Fruit fly (Drosophila melanogaster) whole organism, embryonic: ENCODE results near the gene CG11147.

Experiments used
- CG10147 ChIP-seq: fragments of 200-800 bp; sonication (Bioruptor generic); optimal IDR thresholded peaks from 2 replicates; lab custom pipeline; 2019; ENCODE audit warnings: missing biosample characterization, mild to moderate bottlenecking, missing genetic modification characterization, moderate library complexity
- CG10654 ChIP-seq: fragments of 200-800 bp; sonication (Bioruptor generic); optimal IDR thresholded peaks from 2 replicates; lab custom pipeline; 2016; ENCODE audit warnings: missing biosample characterization, missing genetic modification characterization
- CG1233 ChIP-seq: fragments of 200-800 bp; sonication (Bioruptor generic); optimal IDR thresholded peaks from 4 replicates; lab custom pipeline; 2018; ENCODE audit warnings: missing biosample characterization, mild to moderate bottlenecking, missing genetic modification characterization
- CG14441 ChIP-seq: fragments of 200-800 bp; sonication (Bioruptor generic); IDR thresholded peaks from 2 replicates; pipeline ENCODE4 v1.3.6; 2022; ENCODE audit warnings: missing biosample characterization, missing genetic modification characterization
- CG14860 ChIP-seq: fragments of 200-800 bp; sonication (Bioruptor generic); IDR thresholded peaks from 3 replicates; pipeline ENCODE4 v1.3.6; 2022; ENCODE audit warnings: missing biosample characterization, missing genetic modification characterization; ENCODE audit not compliant: partially characterized antibody
- CG15269 ChIP-seq: fragments of 200-800 bp; sonication (Bioruptor generic); optimal IDR thresholded peaks from 2 replicates; lab custom pipeline; 2018; ENCODE audit warnings: missing biosample characterization, mild to moderate bottlenecking, missing genetic modification characterization, moderate library complexity
- CG17829 ChIP-seq: fragments of 200-800 bp; optimal IDR thresholded peaks from 2 replicates; lab custom pipeline; 2019; ENCODE audit warnings: missing biosample characterization, mild to moderate bottlenecking, missing genetic modification characterization, moderate library complexity
- CG1832 ChIP-seq: fragments of 200-800 bp; sonication (Bioruptor generic); optimal IDR thresholded peaks from 2 replicates; lab custom pipeline; 2017; ENCODE audit warnings: missing biosample characterization, mild to moderate bottlenecking, missing genetic modification characterization, inconsistent platforms
- CG2120 ChIP-seq: fragments of 200-800 bp; sonication (Bioruptor generic); optimal IDR thresholded peaks from 3 replicates; lab custom pipeline; 2016; ENCODE audit warnings: missing biosample characterization, missing genetic modification characterization
- CG3163 ChIP-seq: fragments of 200-800 bp; sonication (Bioruptor generic); optimal IDR thresholded peaks from 3 replicates; lab custom pipeline; 2016; ENCODE audit warnings: missing biosample characterization, missing genetic modification characterization
- CG34376 ChIP-seq: fragments of 200-800 bp; sonication (Bioruptor generic); optimal IDR thresholded peaks from 2 replicates; lab custom pipeline; 2018; ENCODE audit warnings: missing biosample characterization, mild to moderate bottlenecking, missing genetic modification characterization
- CG4820 ChIP-seq: fragments of 200-800 bp; sonication (Bioruptor generic); optimal IDR thresholded peaks from 3 replicates; lab custom pipeline; 2016; ENCODE audit warnings: missing biosample characterization, missing genetic modification characterization
- CG4854 ChIP-seq: fragments of 200-800 bp; sonication (Bioruptor generic); optimal IDR thresholded peaks from 2 replicates; lab custom pipeline; 2016; ENCODE audit warnings: missing biosample characterization, missing genetic modification characterization, inconsistent platforms
- CG6654 ChIP-seq: fragments of 200-800 bp; sonication (Bioruptor generic); optimal IDR thresholded peaks from 2 replicates; lab custom pipeline; 2017; ENCODE audit warnings: missing biosample characterization, mild to moderate bottlenecking, missing genetic modification characterization
- CG9609 ChIP-seq: fragments of 200-800 bp; sonication (Bioruptor generic); optimal IDR thresholded peaks from 3 replicates; lab custom pipeline; 2016; ENCODE audit warnings: missing biosample characterization, missing genetic modification characterization
- CG9932 ChIP-seq: fragments of 200-800 bp; sonication (Bioruptor generic); IDR thresholded peaks from 2 replicates; pipeline ENCODE4 v1.3.6; 2022; ENCODE audit warnings: missing biosample characterization, missing genetic modification characterization
- CoRest ChIP-seq: fragments of 200-800 bp; sonication (Bioruptor generic); optimal IDR thresholded peaks from 3 replicates; lab custom pipeline; 2018; ENCODE audit warnings: missing biosample characterization, mild to moderate bottlenecking, missing genetic modification characterization, moderate library complexity
- D19A ChIP-seq: fragments of 200-800 bp; optimal IDR thresholded peaks from 3 replicates; lab custom pipeline; 2019; ENCODE audit warnings: missing biosample characterization, mild to moderate bottlenecking, missing genetic modification characterization, moderate library complexity
- HLH3B ChIP-seq: fragments of 200-800 bp; sonication (Bioruptor generic); IDR thresholded peaks from 2 replicates; pipeline ENCODE4 v1.3.6; 2022; ENCODE audit warnings: missing biosample characterization, missing genetic modification characterization
- HLH4C ChIP-seq: fragments of 200-800 bp; sonication (Bioruptor generic); IDR thresholded peaks from 3 replicates; pipeline ENCODE4 v1.3.6; 2022; ENCODE audit warnings: missing biosample characterization, missing genetic modification characterization; ENCODE audit not compliant: partially characterized antibody
- Hr78 ChIP-seq, 2 experiments: fragments of 200-800 bp in 1 of 2; fragments of >200 bp in 1 of 2; sonication (Bioruptor generic) in 1 of 2; optimal IDR thresholded peaks; 2 replicates each; lab custom pipeline; 2017 to 2019; ENCODE audit warnings: missing biosample characterization in 2 of 2, missing genetic modification characterization in 2 of 2, mild to moderate bottlenecking in 1 of 2, moderate library complexity in 1 of 2
- Lhr ChIP-seq: fragments of 200-800 bp; sonication (Bioruptor generic); optimal IDR thresholded peaks from 3 replicates; lab custom pipeline; 2017; ENCODE audit warnings: mild to moderate bottlenecking, missing biosample characterization, missing genetic modification reagents, missing genetic modification characterization
- NC2β ChIP-seq: fragments of 200-800 bp; sonication (Bioruptor generic); optimal IDR thresholded peaks from 2 replicates; lab custom pipeline; 2016; ENCODE audit warnings: missing biosample characterization, missing genetic modification characterization
- Nf-YC ChIP-seq: fragments of 200-800 bp; optimal IDR thresholded peaks from 3 replicates; lab custom pipeline; 2019; ENCODE audit warnings: missing biosample characterization, mild to moderate bottlenecking, missing genetic modification characterization, moderate library complexity
- Oaz ChIP-seq: fragments of 200-800 bp; sonication (Bioruptor generic); IDR thresholded peaks from 2 replicates; pipeline ENCODE4 v1.3.6; 2022; ENCODE audit warnings: missing biosample characterization, missing genetic modification characterization
- Pdp1 ChIP-seq, 2 experiments: fragments of 200-800 bp; sonication (Bioruptor generic); optimal IDR thresholded peaks; 3 replicates each; lab custom pipeline; 2016; ENCODE audit warnings: missing biosample characterization in 2 of 2, missing genetic modification characterization in 2 of 2, mild to moderate bottlenecking in 1 of 2, moderate library complexity in 1 of 2
- Ptx1 ChIP-seq: fragments of 200-800 bp; sonication (Bioruptor generic); IDR thresholded peaks from 2 replicates; pipeline ENCODE4 v1.3.6; 2022; ENCODE audit warnings: missing biosample characterization, missing genetic modification characterization
- Rx ChIP-seq: fragments of 200-800 bp; sonication (Bioruptor generic); IDR thresholded peaks from 2 replicates; pipeline ENCODE4 v1.3.6; 2022; ENCODE audit warnings: missing biosample characterization, missing genetic modification characterization
- Sox102F ChIP-seq: fragments of 200-800 bp; sonication (Bioruptor generic); optimal IDR thresholded peaks from 2 replicates; lab custom pipeline; 2018; ENCODE audit warnings: missing biosample characterization, mild to moderate bottlenecking, missing genetic modification characterization, moderate library complexity
- TFAM ChIP-seq: fragments of 200-800 bp; sonication (Bioruptor generic); optimal IDR thresholded peaks from 2 replicates; lab custom pipeline; 2017; ENCODE audit warnings: missing biosample characterization, missing genetic modification characterization, inconsistent platforms
- Xbp1 ChIP-seq: fragments of 200-800 bp; sonication (Bioruptor generic); optimal IDR thresholded peaks from 3 replicates; lab custom pipeline; 2016; ENCODE audit warnings: missing biosample characterization, mild to moderate bottlenecking, missing genetic modification characterization
- Xrp1 ChIP-seq: fragments of 200-800 bp; sonication (Bioruptor generic); IDR thresholded peaks from 2 replicates; pipeline ENCODE4 v1.3.6; 2022; ENCODE audit warnings: missing biosample characterization, missing genetic modification characterization
- ase ChIP-seq: fragments of 200-800 bp; sonication (Bioruptor generic); IDR thresholded peaks from 3 replicates; pipeline ENCODE4 v1.3.6; 2022; ENCODE audit warnings: missing biosample characterization, missing genetic modification characterization
- bab2 ChIP-seq: fragments of 200-800 bp; sonication (Bioruptor generic); optimal IDR thresholded peaks from 2 replicates; lab custom pipeline; 2016; ENCODE audit warnings: missing biosample characterization, missing genetic modification characterization
- dysf ChIP-seq: fragments of 200-800 bp; sonication (Bioruptor generic); IDR thresholded peaks from 3 replicates; pipeline ENCODE4 v1.3.6; 2022; ENCODE audit warnings: missing biosample characterization, missing genetic modification characterization
- fd3F ChIP-seq: fragments of 200-800 bp; sonication (Bioruptor generic); optimal IDR thresholded peaks from 2 replicates; lab custom pipeline; 2018; ENCODE audit warnings: missing biosample characterization, mild to moderate bottlenecking, missing genetic modification characterization, moderate library complexity
- ham ChIP-seq: fragments of 200-800 bp; sonication (Bioruptor generic); IDR thresholded peaks from 2 replicates; pipeline ENCODE4 v1.3.6; 2022; ENCODE audit warnings: missing biosample characterization, missing genetic modification characterization
- knrl ChIP-seq: fragments of 200-800 bp; sonication (Bioruptor generic); IDR thresholded peaks from 3 replicates; pipeline ENCODE4 v1.3.6; 2022; ENCODE audit warnings: missing biosample characterization, missing genetic modification characterization; ENCODE audit not compliant: partially characterized antibody
- mam ChIP-seq: fragments of 200-800 bp; sonication (Bioruptor generic); optimal IDR thresholded peaks from 3 replicates; lab custom pipeline; 2016; ENCODE audit warnings: missing biosample characterization, missing genetic modification characterization
- nerfin-2 ChIP-seq: fragments of 200-800 bp; sonication (Bioruptor generic); IDR thresholded peaks from 2 replicates; pipeline ENCODE4 v1.3.6; 2022; ENCODE audit warnings: missing biosample characterization, missing genetic modification characterization; ENCODE audit not compliant: partially characterized antibody
- pita ChIP-seq: fragments of 200-800 bp; sonication (Bioruptor generic); optimal IDR thresholded peaks from 2 replicates; lab custom pipeline; 2017; ENCODE audit warnings: missing biosample characterization, mild to moderate bottlenecking, missing genetic modification characterization
- pnt ChIP-seq: fragments of 200-800 bp; sonication (Bioruptor generic); optimal IDR thresholded peaks from 3 replicates; lab custom pipeline; 2016; ENCODE audit warnings: missing biosample characterization, missing genetic modification characterization
- slou ChIP-seq: fragments of 200-800 bp; sonication (Bioruptor generic); optimal IDR thresholded peaks from 3 replicates; lab custom pipeline; 2016; ENCODE audit warnings: missing biosample characterization, missing genetic modification characterization
- sob ChIP-seq: fragments of 200-800 bp; sonication (Bioruptor generic); IDR thresholded peaks from 2 replicates; pipeline ENCODE4 v1.3.6; 2022; ENCODE audit warnings: missing biosample characterization, missing genetic modification characterization
- ssp ChIP-seq: fragments of 200-800 bp; sonication (Bioruptor generic); IDR thresholded peaks from 2 replicates; pipeline ENCODE4 v1.3.6; 2022; ENCODE audit warnings: missing biosample characterization, missing genetic modification characterization
- twi ChIP-seq: fragments of 200-800 bp; optimal IDR thresholded peaks from 2 replicates; lab custom pipeline; 2019; ENCODE audit warnings: missing biosample characterization, mild to moderate bottlenecking, missing genetic modification characterization, moderate library complexity
- unc-4 ChIP-seq: fragments of 200-800 bp; sonication (Bioruptor generic); IDR thresholded peaks from 2 replicates; pipeline ENCODE4 v1.3.6; 2022; ENCODE audit warnings: missing biosample characterization, missing genetic modification characterization; ENCODE audit not compliant: partially characterized antibody
- vnd ChIP-seq: fragments of 200-800 bp; sonication (Bioruptor generic); IDR thresholded peaks from 3 replicates; pipeline ENCODE4 v1.3.6; 2022; ENCODE audit warnings: missing biosample characterization, missing genetic modification characterization; ENCODE audit not compliant: partially characterized antibody
- yki ChIP-seq: fragments of >200 bp; optimal IDR thresholded peaks from 3 replicates; lab custom pipeline; 2018

CG11147 gene

dm6 chr2L:5771179-5771578 is 30.1 kb upstream of the CG11147 start (continued):
- TF ChIP-seq Lhr (GFP tag; lab: Kevin White, UChicago), result no peak
- peak; percentile 77 for TF ChIP-seq knrl (GFP tag; lab: Robert Waterston, UW)
- no peak for TF ChIP-seq CG1832 (GFP tag; lab: Kevin White, UChicago)
- peak; percentile 52 for TF ChIP-seq yki
- peak; percentile 39 for TF ChIP-seq CG1233 (GFP tag; lab: Kevin White, UChicago)
- no peak for TF ChIP-seq fd3F (GFP tag; lab: Kevin White, UChicago)
- no peak for TF ChIP-seq CG3163 (GFP tag; lab: Kevin White, UChicago)
- TF ChIP-seq CG10654 (GFP tag; lab: Kevin White, UChicago), result peak; percentile 5
- peak; percentile 27; the same call in 1 of the 2 replicates for TF ChIP-seq ssp (GFP tag; lab: Robert Waterston, UW)
- peak; percentile 20 for TF ChIP-seq bab2
- TF ChIP-seq dysf (GFP tag; lab: Robert Waterston, UW), result peak; percentile 55; the same call in 1 of the 3 replicates
- no peak for TF ChIP-seq CG10147 (GFP tag; lab: Kevin White, UChicago)
- TF ChIP-seq CG34376 (GFP tag; lab: Kevin White, UChicago), result no peak
- peak; percentile 20 for TF ChIP-seq pita (GFP tag; lab: Kevin White, UChicago)
- no peak for TF ChIP-seq Hr78 (GFP tag; optimal IDR thresholded peaks at IDR 0.05; lab: Kevin White, UChicago)
- peak; percentile 32 for TF ChIP-seq mam (GFP tag; lab: Kevin White, UChicago)
- TF ChIP-seq twi (tag; lab: Kevin White, UChicago), result no peak
- no peak for TF ChIP-seq unc-4 (GFP tag; lab: Robert Waterston, UW)
- peak; percentile 47 for TF ChIP-seq slou
- peak; percentile 16 for TF ChIP-seq pnt (GFP tag; lab: Kevin White, UChicago)
- TF ChIP-seq vnd, result peak; percentile 50; the same call in 2 of the 3 replicates
- TF ChIP-seq CG2120, result peak; percentile 29
- TF ChIP-seq HLH4C (GFP tag; lab: Robert Waterston, UW), result peak; percentile 62
- TF ChIP-seq CG4820 (GFP tag; lab: Kevin White, UChicago), result peak; percentile 21
- TF ChIP-seq D19A (tag; lab: Kevin White, UChicago), result no peak
- TF ChIP-seq ham (GFP tag; lab: Robert Waterston, UW), result no peak
- TF ChIP-seq CG9932 (GFP tag; lab: Robert Waterston, UW), result peak; percentile 79
- no peak for TF ChIP-seq CoRest (tag; lab: Kevin White, UChicago)
- peak; percentile 0 for TF ChIP-seq Nf-YC (tag; lab: Kevin White, UChicago)
- peak; percentile 14 for TF ChIP-seq CG4854 (GFP tag; lab: Kevin White, UChicago)
- TF ChIP-seq sob (GFP tag; lab: Robert Waterston, UW), result peak; percentile 38; the same call in 1 of the 2 replicates
- peak; percentile 44; the same call in 1 of the 2 replicates for TF ChIP-seq CG14441 (GFP tag; lab: Robert Waterston, UW)
- peak; percentile 100 for TF ChIP-seq CG6654
- 0 out of 3 replicates have a peak, but pooled peaks have one; percentile 55 for TF ChIP-seq CG14860 (GFP tag; lab: Robert Waterston, UW)
- no peak for TF ChIP-seq TFAM (GFP tag; lab: Kevin White, UChicago)
- TF ChIP-seq ase (GFP tag; lab: Robert Waterston, UW), result peak; percentile 51; the same call in 2 of the 3 replicates
- peak; percentile 48 for TF ChIP-seq CG17829 (tag; lab: Kevin White, UChicago)
- TF ChIP-seq nerfin-2 (GFP tag; lab: Robert Waterston, UW), result peak; percentile 55; the same call in 1 of the 2 replicates
- TF ChIP-seq CG9609 (GFP tag; lab: Kevin White, UChicago), result peak; percentile 1
- TF ChIP-seq Ptx1 (GFP tag; lab: Robert Waterston, UW), result peak; percentile 63
- TF ChIP-seq CG15269, result peak; percentile 1
- peak; percentile 18; the same call in 1 of the 2 replicates for TF ChIP-seq Rx (GFP tag; lab: Robert Waterston, UW)
- no peak for TF ChIP-seq NC2β (GFP tag; lab: Kevin White, UChicago)
- peak; percentile 4 to 40 for TF ChIP-seq Pdp1 (GFP tag; optimal IDR thresholded peaks at IDR 0.05; lab: Kevin White, UChicago)
- peak; percentile 20; the same call in 1 of the 2 replicates for TF ChIP-seq Oaz (GFP tag; lab: Robert Waterston, UW)
- TF ChIP-seq HLH3B (GFP tag; lab: Robert Waterston, UW), result 0 out of 2 replicates have a peak, but pooled peaks have one; percentile 27
- peak; percentile 35 for TF ChIP-seq Sox102F (GFP tag; lab: Kevin White, UChicago)
- TF ChIP-seq Xrp1 (GFP tag; lab: Robert Waterston, UW), result peak; percentile 27; the same call in 1 of the 2 replicates
- peak; percentile 67 for TF ChIP-seq Xbp1
